Comparison of ENCODE assay signal across 6 worm cellular contexts in genomic region chrX:3645924-3646323, ce11.
TF ChIP-seq lines count a peak whose summit lies in the region.

No protein-coding gene starts in this region.

TF ChIP-seq in whole organism, L1 larva, 84 proteins besides CTCF, POLR2A, EP300 and RAD21:
- TF ChIP-seq snu-23 (GFP tag; optimal IDR thresholded peaks at IDR 0.05; lab: Kevin White, UChicago) (no peak), rnt-1 (tag; optimal IDR thresholded peaks at IDR 0.05; lab: Kevin White, UChicago) (peak; percentile 40), pag-3 (tag; optimal IDR thresholded peaks at IDR 0.05; lab: Kevin White, UChicago; ENCODE audit: borderline replicate concordance, insufficient read depth) (peak; percentile 85), nhr-71 (tag; optimal IDR thresholded peaks at IDR 0.05; lab: Kevin White, UChicago) (peak; percentile 32), unc-86 (tag; optimal IDR thresholded peaks at IDR 0.05; lab: Kevin White, UChicago) (no peak), lin-14 (GFP tag; optimal IDR thresholded peaks at IDR 0.05; lab: Kevin White, UChicago) (peak; percentile 77)

TF ChIP-seq in whole organism, L2 larva, 48 proteins besides CTCF, POLR2A, EP300 and RAD21:
- peak; percentile 24 for TF ChIP-seq nhr-129 (tag; optimal IDR thresholded peaks at IDR 0.05; lab: Kevin White, UChicago)
- TF ChIP-seq F13H6.1 (tag; optimal IDR thresholded peaks at IDR 0.05; lab: Kevin White, UChicago): peak; percentile 34
- no peak for TF ChIP-seq elt-1 (tag; optimal IDR thresholded peaks at IDR 0.05; lab: Kevin White, UChicago)

TF ChIP-seq in whole organism, L4 larva, 104 proteins besides CTCF, POLR2A, EP300 and RAD21:
- no peak for TF ChIP-seq zfp-2 (tag; optimal IDR thresholded peaks at IDR 0.05; lab: Kevin White, UChicago)
- peak in 1 of 2 experiments; percentile 69 for TF ChIP-seq daf-16 (GFP tag; optimal IDR thresholded peaks at IDR 0.05; lab: Kevin White, UChicago)
- no peak for TF ChIP-seq daf-16 (tag; optimal IDR thresholded peaks at IDR 0.05; lab: Kevin White, UChicago)
- TF ChIP-seq pha-4 (GFP tag; IDR thresholded peaks at IDR 0.05; lab: Robert Waterston, UW): no peak
- no peak for TF ChIP-seq pha-4 (tag; optimal IDR thresholded peaks at IDR 0.05; lab: Kevin White, UChicago)
- no peak for TF ChIP-seq fkh-10 (GFP tag; optimal IDR thresholded peaks at IDR 0.05; lab: Kevin White, UChicago)
- TF ChIP-seq hlh-11 (tag; optimal IDR thresholded peaks at IDR 0.05; lab: Kevin White, UChicago): peak; percentile 19
- no peak for TF ChIP-seq unc-62 (GFP tag; optimal IDR thresholded peaks at IDR 0.05 in 1 of 2; lab: Kevin White, UChicago)
- no peak for TF ChIP-seq unc-62 (tag; optimal IDR thresholded peaks at IDR 0.05; lab: Kevin White, UChicago)

TF ChIP-seq in whole organism, late embryonic, 69 proteins besides CTCF, POLR2A, EP300 and RAD21:
- no peak for TF ChIP-seq elt-2 (tag; optimal IDR thresholded peaks at IDR 0.05; lab: Kevin White, UChicago)
- no peak for TF ChIP-seq ahr-1 (tag; optimal IDR thresholded peaks at IDR 0.05; lab: Kevin White, UChicago)
- no peak for TF ChIP-seq zip-5 (tag; optimal IDR thresholded peaks at IDR 0.05; lab: Kevin White, UChicago)
- TF ChIP-seq ama-1 (optimal IDR thresholded peaks at IDR 0.05; lab: Kevin White, UChicago): peak; percentile 9
- TF ChIP-seq ceh-30 (tag; optimal IDR thresholded peaks at IDR 0.05; lab: Kevin White, UChicago): no peak

TF ChIP-seq in whole organism, mixed stage, embryonic, 35 proteins besides CTCF, POLR2A, EP300 and RAD21:
- TF ChIP-seq snpc-4 (tag; optimal IDR thresholded peaks at IDR 0.05; lab: Kevin White, UChicago) (no peak), elt-1 (tag; optimal IDR thresholded peaks at IDR 0.05; lab: Kevin White, UChicago; ENCODE audit: borderline replicate concordance, insufficient read depth) (no peak), nhr-28 (tag; optimal IDR thresholded peaks at IDR 0.05; lab: Kevin White, UChicago) (no peak), unc-120 (tag; optimal IDR thresholded peaks at IDR 0.05; lab: Kevin White, UChicago; ENCODE audit: poor library complexity, severe bottlenecking) (peak; percentile 27), nhr-237 (tag; optimal IDR thresholded peaks at IDR 0.05; lab: Kevin White, UChicago) (no peak), ceh-83 (GFP tag; optimal IDR thresholded peaks at IDR 0.05; lab: Kevin White, UChicago) (no peak), pha-4 (tag; optimal IDR thresholded peaks at IDR 0.05; lab: Kevin White, UChicago) (no peak), ces-1 (GFP tag; optimal IDR thresholded peaks at IDR 0.05; lab: Kevin White, UChicago) (no peak), hlh-1 (tag; optimal IDR thresholded peaks at IDR 0.05; lab: Kevin White, UChicago) (peak; percentile 59), lin-32 (GFP tag; optimal IDR thresholded peaks at IDR 0.05; lab: Kevin White, UChicago) (no peak), M03D4.4 (tag; optimal IDR thresholded peaks at IDR 0.05; lab: Kevin White, UChicago) (no peak), cnd-1 (tag; optimal IDR thresholded peaks at IDR 0.05; lab: Kevin White, UChicago) (no peak), mls-2 (tag; optimal IDR thresholded peaks at IDR 0.05; lab: Kevin White, UChicago) (no peak), nhr-12 (tag; optimal IDR thresholded peaks at IDR 0.05; lab: Kevin White, UChicago) (no peak), nhr-2 (tag; optimal IDR thresholded peaks at IDR 0.05; lab: Kevin White, UChicago) (no peak), tbx-8 (GFP tag; optimal IDR thresholded peaks at IDR 0.05; lab: Kevin White, UChicago) (no peak), flh-1 (GFP tag; optimal IDR thresholded peaks at IDR 0.05; lab: Kevin White, UChicago) (no peak), ceh-43 (GFP tag; optimal IDR thresholded peaks at IDR 0.05; lab: Kevin White, UChicago) (no peak)

TF ChIP-seq in whole organism, young adult, 124 proteins besides CTCF, POLR2A, EP300 and RAD21:
- 0 out of 2 replicates have a peak, but pooled peaks have one; percentile 39 for TF ChIP-seq hsf-1 (GFP tag; IDR thresholded peaks at IDR 0.05; lab: Robert Waterston, UW)
- no peak for TF ChIP-seq tlf-1 (GFP tag; optimal IDR thresholded peaks at IDR 0.05; lab: Kevin White, UChicago)
- 0 out of 2 replicates have a peak, but pooled peaks have one; percentile 20 for TF ChIP-seq K11D2.4 (GFP tag; IDR thresholded peaks at IDR 0.05; lab: Robert Waterston, UW)
